Worm (Caenorhabditis elegans) whole organism, L3 larva: Measurements from ENCODE around the gene B0336.12.

Experiments used
- eor-1 ChIP-seq, 2 experiments: fragments of 150-350 bp; optimal IDR thresholded peaks; 2 replicates each; lab custom pipeline; 2014 to 2018; ENCODE audit warnings: missing biosample characterization in 2 of 2, missing genetic modification characterization in 2 of 2
- fos-1 ChIP-seq: fragments of 150-350 bp; optimal IDR thresholded peaks from 2 replicates; lab custom pipeline; 2014; ENCODE audit warnings: missing biosample characterization, missing genetic modification characterization
- nhr-28 ChIP-seq: fragments of 150-350 bp; optimal IDR thresholded peaks from 2 replicates; lab custom pipeline; 2014; ENCODE audit warnings: missing biosample characterization, missing genetic modification characterization
- pha-4 ChIP-seq: fragments of 150-350 bp; optimal IDR thresholded peaks from 2 replicates; lab custom pipeline; 2014; ENCODE audit warnings: missing biosample characterization, missing genetic modification reagents, missing genetic modification characterization
- skn-1 ChIP-seq: fragments of 150-350 bp; optimal IDR thresholded peaks from 2 replicates; lab custom pipeline; 2014; ENCODE audit warnings: missing biosample characterization, missing genetic modification characterization
- ztf-4 ChIP-seq: fragments of 150-350 bp; optimal IDR thresholded peaks from 2 replicates; lab custom pipeline; 2014; ENCODE audit warnings: missing biosample characterization, missing genetic modification characterization

DNA sequence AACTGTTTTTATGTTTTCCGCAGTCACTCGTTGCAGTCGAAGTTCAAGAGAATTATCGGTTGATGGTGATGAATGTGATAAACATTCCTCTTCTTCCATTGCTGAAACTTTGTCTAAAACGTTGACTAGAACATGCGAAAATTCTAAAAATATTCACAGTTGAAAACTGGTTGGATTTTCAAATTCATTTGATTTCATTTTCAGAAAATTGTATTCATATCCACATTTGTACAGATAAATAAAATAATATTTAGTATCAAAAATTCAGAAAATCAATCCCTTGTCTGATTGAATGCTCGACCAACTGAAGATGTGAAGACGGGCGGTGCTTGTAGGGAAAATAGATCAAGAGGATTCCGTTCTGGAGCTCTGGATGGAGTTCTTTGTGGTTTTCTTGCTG is 32.2 kb downstream of the B0336.12 start, which contains the start of gene F54E7.9:
- TF ChIP-seq pha-4 (tag; lab: Kevin White, UChicago) (no peak), ztf-4 (tag; lab: Kevin White, UChicago) (no peak), nhr-28 (no peak), fos-1 (tag; lab: Kevin White, UChicago) (no peak), skn-1 (tag; lab: Kevin White, UChicago) (no peak), eor-1 (tag; optimal IDR thresholded peaks at IDR 0.05; lab: Kevin White, UChicago) (no peak)
